Fruit fly (Drosophila melanogaster): ENCODE measurements around the gene CG13073.

The CG13073 gene

DNA sequence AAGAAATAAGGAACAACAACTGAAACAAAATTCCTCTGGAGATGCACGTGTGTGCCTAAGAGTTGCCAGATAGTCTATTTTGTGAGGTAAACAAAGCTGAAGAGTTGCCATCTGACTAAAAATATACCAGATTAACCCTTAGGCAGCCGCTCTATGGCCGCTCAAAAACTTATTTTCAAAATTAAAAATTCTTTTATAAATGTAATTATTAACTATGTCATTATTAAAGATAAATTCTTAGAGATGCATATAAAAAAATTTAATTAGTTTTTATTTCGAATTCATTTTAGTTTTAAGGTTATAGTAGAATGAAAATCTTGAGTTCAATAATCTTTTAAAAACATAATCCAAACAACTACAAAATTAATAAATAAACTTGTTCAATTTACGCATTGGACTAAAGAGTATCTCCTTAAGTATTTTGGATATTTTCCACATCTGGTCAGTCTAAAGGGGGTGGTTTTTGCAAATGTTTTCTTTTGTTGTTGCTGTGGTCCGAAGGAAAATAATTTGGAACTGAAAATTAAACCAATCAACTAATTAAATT is 11.6 kb upstream of the CG13073 start, which contains the start of gene Tmx3:
Tmx3 (plus strand) TSS at position 442 of the 547 bp plus-strand sequence.
- TF ChIP-seq CG8478 (optimal IDR thresholded peaks at IDR 0.05) = no peak
- no peak for TF ChIP-seq pan (optimal IDR thresholded peaks at IDR 0.05)
- no peak for TF ChIP-seq psq (optimal IDR thresholded peaks at IDR 0.05)
- TF ChIP-seq usp (GFP tag; optimal IDR thresholded peaks at IDR 0.05) = no peak
- TF ChIP-seq EcR (GFP tag; optimal IDR thresholded peaks at IDR 0.05) = no peak
- no peak for TF ChIP-seq Dll (optimal IDR thresholded peaks at IDR 0.05)

DNA sequence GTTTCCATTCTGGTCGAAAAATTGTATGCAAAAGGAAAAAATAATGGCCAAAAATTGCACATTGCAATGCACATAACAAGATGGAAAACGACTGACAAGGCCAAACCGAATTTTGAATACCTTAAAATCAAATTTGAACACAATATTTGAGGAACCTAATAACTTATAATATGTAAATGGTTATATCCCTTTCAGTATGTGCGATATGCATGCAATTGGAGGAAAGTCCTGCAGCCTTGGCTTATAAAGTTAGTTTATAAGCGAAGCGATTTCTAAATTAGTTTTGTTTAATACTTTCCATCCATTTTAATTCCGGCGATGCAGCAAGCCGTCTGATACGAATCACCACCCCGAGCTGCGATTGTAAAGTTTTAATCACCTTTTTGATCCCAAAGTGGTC is 8.1 kb upstream of the CG13073 start:
- TF ChIP-seq CG8478 (optimal IDR thresholded peaks at IDR 0.05) = no peak

DNA sequence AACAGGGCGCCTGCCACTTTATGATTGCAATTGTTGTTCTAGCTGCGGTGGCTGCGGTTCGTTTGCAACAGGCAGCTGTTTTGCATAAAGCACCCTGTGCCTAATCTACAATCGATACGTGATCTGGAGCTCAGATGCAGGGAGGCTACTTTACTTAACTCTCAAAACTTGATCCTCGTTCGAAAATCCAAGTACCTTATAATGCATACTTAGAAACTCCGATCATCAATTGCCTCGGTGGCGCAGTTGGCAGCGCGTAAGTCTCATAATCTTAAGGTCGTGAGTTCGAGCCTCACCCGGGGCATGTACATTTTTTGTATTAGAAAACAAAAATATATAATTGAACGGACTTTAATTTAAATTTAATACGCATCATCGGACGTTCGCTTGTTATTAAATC is 4.7 kb upstream of the CG13073 start:
- TF ChIP-seq pan (optimal IDR thresholded peaks at IDR 0.05) (no peak), Dll (optimal IDR thresholded peaks at IDR 0.05) (no peak), CG8478 (optimal IDR thresholded peaks at IDR 0.05) (no peak)

dm6 chr3L:16221278-16221677 is 4.2 kb upstream of the CG13073 start:
- TF ChIP-seq EcR (GFP tag; optimal IDR thresholded peaks at IDR 0.05) = no peak
- no peak for TF ChIP-seq CG8478 (optimal IDR thresholded peaks at IDR 0.05)
- no peak for TF ChIP-seq psq (optimal IDR thresholded peaks at IDR 0.05)
- no peak for TF ChIP-seq pan (optimal IDR thresholded peaks at IDR 0.05)
- TF ChIP-seq Dll (optimal IDR thresholded peaks at IDR 0.05) = no peak
- TF ChIP-seq usp (GFP tag; optimal IDR thresholded peaks at IDR 0.05) = no peak

- TF ChIP-seq Dll (optimal IDR thresholded peaks at IDR 0.05) (no peak), pan (optimal IDR thresholded peaks at IDR 0.05) (no peak), CG8478 (optimal IDR thresholded peaks at IDR 0.05) (no peak), usp (GFP tag; optimal IDR thresholded peaks at IDR 0.05) (no peak)
Observed at dm6 chr3L:16217935-16218334, 832 bp upstream of the CG13073 start.

DNA sequence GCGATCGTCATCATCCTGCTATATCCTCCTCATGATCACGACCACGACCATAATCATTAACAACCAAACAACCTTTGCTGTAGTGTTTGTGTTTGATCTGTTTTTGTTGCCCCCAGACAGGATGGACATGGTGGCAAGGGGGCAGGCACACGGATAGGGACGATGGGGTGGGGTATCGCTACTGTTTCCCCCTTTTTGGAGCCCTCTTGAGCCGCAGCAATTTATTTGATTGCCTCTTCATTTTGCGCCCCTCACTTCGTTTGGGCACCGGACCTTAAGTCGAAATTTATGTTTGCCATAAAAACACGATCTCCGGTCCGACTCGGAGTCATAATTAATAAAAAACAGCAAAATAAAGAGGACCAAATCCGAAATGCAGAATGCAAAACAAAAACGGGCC is 1.3 kb downstream of the CG13073 start:
- TF ChIP-seq CG8478 (optimal IDR thresholded peaks at IDR 0.05) (no peak), EcR (GFP tag; optimal IDR thresholded peaks at IDR 0.05) (no peak), Dll (optimal IDR thresholded peaks at IDR 0.05) (peak; percentile 52), psq (optimal IDR thresholded peaks at IDR 0.05) (no peak), pan (optimal IDR thresholded peaks at IDR 0.05) (no peak)

DNA sequence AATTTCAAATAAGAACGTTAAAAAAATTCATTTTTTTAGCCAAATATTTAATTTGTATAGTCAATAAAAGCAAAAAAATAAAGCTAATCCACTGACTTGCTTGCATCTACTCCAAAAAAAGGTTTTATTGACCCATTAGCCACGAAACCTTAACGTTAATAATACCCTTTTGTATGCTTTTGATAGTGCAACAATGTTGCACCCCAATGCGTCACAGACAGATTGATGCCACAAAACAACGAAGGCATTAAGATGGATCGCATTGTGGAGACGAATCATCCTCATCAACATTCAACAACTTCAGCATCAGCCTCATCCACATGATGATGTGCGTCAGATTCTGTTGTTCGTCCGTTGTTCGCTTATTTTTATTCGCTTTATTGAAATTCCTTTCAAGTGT is 1.7 kb downstream of the CG13073 start:
- TF ChIP-seq CG8478 (optimal IDR thresholded peaks at IDR 0.05) (no peak), psq (optimal IDR thresholded peaks at IDR 0.05) (no peak), Dll (optimal IDR thresholded peaks at IDR 0.05) (no peak), pan (optimal IDR thresholded peaks at IDR 0.05) (no peak), EcR (GFP tag; optimal IDR thresholded peaks at IDR 0.05) (no peak), usp (GFP tag; optimal IDR thresholded peaks at IDR 0.05) (no peak)

- TF ChIP-seq usp (GFP tag; optimal IDR thresholded peaks at IDR 0.05) (no peak), Dll (optimal IDR thresholded peaks at IDR 0.05) (no peak), psq (optimal IDR thresholded peaks at IDR 0.05) (no peak), EcR (GFP tag; optimal IDR thresholded peaks at IDR 0.05) (no peak), CG8478 (optimal IDR thresholded peaks at IDR 0.05) (no peak), pan (optimal IDR thresholded peaks at IDR 0.05) (no peak)
Observed at dm6 chr3L:16214533-16215207, 2.4 kb downstream of the CG13073 start.

DNA sequence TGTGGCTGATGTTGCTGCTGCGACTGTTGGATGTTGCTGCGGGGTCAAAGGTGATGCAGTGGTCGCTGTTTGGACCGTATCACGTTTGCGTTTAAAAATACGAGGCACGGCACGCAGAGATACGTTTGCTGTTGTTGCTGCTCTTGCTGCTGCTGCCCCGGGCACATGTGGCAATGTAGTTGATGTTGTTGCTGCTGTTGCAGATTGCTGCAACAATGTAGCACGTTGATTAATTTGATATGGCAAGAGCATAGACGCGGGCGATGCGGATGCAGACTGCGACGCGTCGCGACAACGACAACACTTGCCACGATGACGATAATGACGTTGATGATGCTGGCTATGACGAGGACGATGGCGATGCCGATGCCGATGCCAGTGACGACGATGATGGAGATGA is 3.9 kb downstream of the CG13073 start:
- TF ChIP-seq CG8478 (optimal IDR thresholded peaks at IDR 0.05) = no peak
- no peak for TF ChIP-seq psq (optimal IDR thresholded peaks at IDR 0.05)
- TF ChIP-seq pan (optimal IDR thresholded peaks at IDR 0.05) = no peak

- TF ChIP-seq usp (GFP tag; optimal IDR thresholded peaks at IDR 0.05) (no peak), pan (optimal IDR thresholded peaks at IDR 0.05) (peak; percentile 35)
Observed at dm6 chr3L:16211936-16212287, 5.2 kb downstream of the CG13073 start.

DNA sequence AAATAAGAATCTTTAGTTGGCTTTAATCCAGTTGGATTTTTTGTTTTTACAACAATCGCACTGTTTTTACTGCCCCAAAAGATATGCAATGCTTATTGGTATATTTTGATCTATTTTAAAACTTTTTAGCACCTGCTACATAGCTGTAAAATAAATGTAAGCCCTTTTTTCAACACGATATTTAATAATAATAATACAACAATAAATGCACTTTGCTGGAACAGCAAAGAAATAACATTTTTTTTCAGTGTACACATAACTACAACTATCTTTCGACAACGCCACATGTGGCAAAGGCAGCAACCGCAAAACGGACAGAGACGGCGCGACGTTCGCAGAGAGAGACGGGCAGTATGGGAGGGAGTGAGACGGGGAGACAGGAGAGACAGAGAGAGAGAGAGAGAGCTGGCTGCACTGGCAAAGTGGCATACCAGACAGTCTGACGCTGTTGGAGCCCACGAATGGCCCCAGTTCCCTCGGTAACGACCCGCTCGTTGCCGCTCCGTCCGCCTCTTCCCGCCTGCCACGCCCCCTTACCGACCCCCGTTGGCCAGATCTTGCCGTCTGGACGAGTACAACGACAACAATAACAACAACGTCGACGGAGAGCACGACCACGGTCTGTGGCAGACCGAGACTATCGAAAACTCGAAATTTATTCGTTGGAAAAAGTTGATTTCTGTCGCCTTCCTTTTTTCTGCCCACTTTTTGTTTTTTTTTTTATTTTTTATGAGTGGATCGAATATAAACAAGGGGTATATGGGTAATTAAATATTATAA is 5.8 kb downstream of the CG13073 start:
- TF ChIP-seq EcR (GFP tag; optimal IDR thresholded peaks at IDR 0.05) = no peak
- no peak for TF ChIP-seq psq (optimal IDR thresholded peaks at IDR 0.05)
- no peak for TF ChIP-seq CG8478 (optimal IDR thresholded peaks at IDR 0.05)
- no peak for TF ChIP-seq usp (GFP tag; optimal IDR thresholded peaks at IDR 0.05)
- no peak for TF ChIP-seq Dll (optimal IDR thresholded peaks at IDR 0.05)
- no peak for TF ChIP-seq pan (optimal IDR thresholded peaks at IDR 0.05)

dm6 chr3L:16209641-16210040 is 7.5 kb downstream of the CG13073 start:
- TF ChIP-seq CG8478 (optimal IDR thresholded peaks at IDR 0.05) = no peak

DNA sequence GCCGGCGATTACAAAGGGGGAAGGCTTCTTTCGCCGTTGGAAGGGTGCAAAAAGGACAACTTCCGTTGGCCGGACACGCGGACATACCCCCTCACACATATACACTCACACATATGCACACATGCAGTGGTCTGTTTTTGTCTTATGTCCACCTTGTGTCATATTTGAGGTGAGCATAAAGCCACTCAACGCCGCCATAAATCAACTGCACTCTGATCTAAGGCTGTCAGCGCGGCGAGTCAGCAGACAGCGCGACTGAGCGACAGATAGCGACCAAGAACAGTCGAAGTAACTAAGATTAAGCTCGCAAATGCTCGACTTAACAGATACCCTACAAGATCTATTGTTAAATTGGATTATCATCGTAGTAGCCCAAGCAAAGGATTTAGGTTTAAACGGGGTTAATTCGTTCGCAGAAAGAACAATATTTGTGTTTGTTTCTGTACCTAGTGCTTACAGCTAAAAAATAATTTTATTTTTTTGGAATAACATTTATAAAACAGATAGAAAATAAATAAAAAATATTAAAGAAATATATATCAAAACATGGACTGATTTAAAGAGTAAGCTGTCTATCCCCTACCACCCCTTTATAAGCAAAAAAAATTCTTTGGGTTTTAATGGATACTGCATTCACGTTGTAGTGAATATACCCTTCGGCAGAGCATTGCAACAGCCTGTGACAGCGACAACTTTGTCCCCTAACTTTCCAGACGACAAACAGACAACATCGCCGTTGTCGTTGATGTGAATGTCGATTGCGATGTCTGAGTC is 8.1 kb downstream of the CG13073 start:
- no peak for TF ChIP-seq Dll (optimal IDR thresholded peaks at IDR 0.05)
- no peak for TF ChIP-seq EcR (GFP tag; optimal IDR thresholded peaks at IDR 0.05)
- no peak for TF ChIP-seq usp (GFP tag; optimal IDR thresholded peaks at IDR 0.05)
- TF ChIP-seq CG8478 (optimal IDR thresholded peaks at IDR 0.05) = no peak
- TF ChIP-seq pan (optimal IDR thresholded peaks at IDR 0.05) = no peak
- no peak for TF ChIP-seq psq (optimal IDR thresholded peaks at IDR 0.05)
